Worm (Caenorhabditis elegans) whole organism, L2 larva: ENCODE data around the gene tbx-11.

Experiments
- F13H6.1 ChIP-seq: sonication (generic microtip); optimal IDR thresholded peaks from 2 replicates; lab custom pipeline; 2016; ENCODE audit warnings: missing genetic modification characterization, missing compliant biosample characterization
- ama-1 ChIP-seq: fragments of 150-350 bp; optimal IDR thresholded peaks from 2 replicates; lab custom pipeline; 2018; ENCODE audit warnings: inconsistent platforms
- ceh-82 ChIP-seq: fragments of 150-350 bp; optimal IDR thresholded peaks from 2 replicates; lab custom pipeline; 2014; ENCODE audit warnings: missing biosample characterization, missing genetic modification characterization
- egl-27 ChIP-seq: sonication (generic microtip); optimal IDR thresholded peaks from 3 replicates; lab custom pipeline; 2017; ENCODE audit warnings: missing biosample characterization, missing genetic modification reagents, missing genetic modification characterization
- lsy-2 ChIP-seq, 2 experiments: fragments of 150-350 bp in 1 of 2; sonication (generic microtip) in 1 of 2; optimal IDR thresholded peaks; 2 replicates each; lab custom pipeline; 2014 to 2017; ENCODE audit warnings: missing biosample characterization in 2 of 2, missing genetic modification characterization in 2 of 2
- nhr-11 ChIP-seq: fragments of 150-350 bp; optimal IDR thresholded peaks from 2 replicates; lab custom pipeline; 2014; ENCODE audit warnings: missing biosample characterization, missing genetic modification characterization
- nhr-12 ChIP-seq: fragments of 150-350 bp; optimal IDR thresholded peaks from 2 replicates; lab custom pipeline; 2014; ENCODE audit warnings: missing biosample characterization, missing genetic modification characterization
- nhr-23 ChIP-seq: fragments of 150-350 bp; optimal IDR thresholded peaks from 2 replicates; lab custom pipeline; 2014; ENCODE audit warnings: missing biosample characterization, missing genetic modification reagents, missing genetic modification characterization
- nhr-237 ChIP-seq: fragments of 150-350 bp; optimal IDR thresholded peaks from 2 replicates; lab custom pipeline; 2014; ENCODE audit warnings: missing biosample characterization, missing genetic modification characterization
- nhr-77 ChIP-seq: fragments of 150-350 bp; optimal IDR thresholded peaks from 2 replicates; lab custom pipeline; 2014; ENCODE audit warnings: missing biosample characterization, missing genetic modification characterization
- sem-4 ChIP-seq: fragments of 150-350 bp; optimal IDR thresholded peaks from 2 replicates; lab custom pipeline; 2014; ENCODE audit warnings: missing biosample characterization, missing genetic modification reagents, missing genetic modification characterization
- sma-3 ChIP-seq: sonication (generic microtip); optimal IDR thresholded peaks from 2 replicates; lab custom pipeline; 2016; ENCODE audit warnings: missing genetic modification reagents, missing genetic modification characterization, missing compliant biosample characterization
- ztf-11 ChIP-seq: sonication (generic microtip); optimal IDR thresholded peaks from 2 replicates; lab custom pipeline; 2017; ENCODE audit warnings: missing biosample characterization, missing genetic modification characterization

DNA sequence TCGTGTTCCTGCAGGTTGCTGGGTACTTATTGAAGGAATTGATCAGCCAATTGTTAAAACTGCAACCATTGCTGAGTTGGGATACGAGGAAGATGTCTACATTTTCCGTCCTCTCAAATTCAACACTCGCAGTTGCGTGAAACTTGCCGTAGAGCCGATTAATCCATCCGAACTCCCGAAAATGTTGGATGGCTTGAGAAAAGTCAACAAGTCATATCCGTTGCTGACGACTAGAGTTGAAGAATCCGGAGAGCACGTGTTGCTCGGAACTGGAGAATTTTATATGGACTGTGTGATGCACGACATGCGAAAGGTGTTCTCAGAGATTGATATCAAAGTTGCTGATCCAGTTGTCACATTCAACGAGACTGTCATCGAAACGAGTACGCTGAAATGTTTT is 35.5 kb downstream of the tbx-11 start:
- TF ChIP-seq nhr-12 (no peak), nhr-77 (tag; lab: Kevin White, UChicago) (no peak), ama-1 (lab: Kevin White, UChicago) (no peak), nhr-237 (tag; lab: Kevin White, UChicago) (no peak), sem-4 (tag; lab: Kevin White, UChicago) (no peak), sma-3 (GFP tag; lab: Kevin White, UChicago) (no peak), ceh-82 (tag; lab: Kevin White, UChicago) (no peak), lsy-2 (tag; optimal IDR thresholded peaks at IDR 0.05; lab: Kevin White, UChicago) (no peak), egl-27 (tag; lab: Kevin White, UChicago) (no peak), F13H6.1 (no peak), ztf-11 (tag; lab: Kevin White, UChicago) (no peak), nhr-23 (tag; lab: Kevin White, UChicago) (no peak), nhr-11 (tag; lab: Kevin White, UChicago) (no peak)
